Worm (Caenorhabditis elegans) whole organism, young adult: Measurements from ENCODE around the gene Y4C6B.2.
"Not testable (repeated sequence)": the region's sequence is repeated elsewhere in the genome, so short reads cannot be mapped to it uniquely, and the experiment has no call there.

Source experiments
- egl-18 ChIP-seq: fragments of 200-800 bp; sonication (Bioruptor generic); IDR thresholded peaks from 2 replicates; pipeline ENCODE4 v1.3.6; 2022; ENCODE audit warnings: missing genetic modification reagents, missing genetic modification characterization, missing compliant biosample characterization
- let-607 ChIP-seq, 2 experiments: fragments of 200-800 bp in 1 of 2; sonication (Bioruptor generic) in 1 of 2; sonication (generic microtip) in 1 of 2; optimal IDR thresholded peaks; 2 replicates each; lab custom pipeline; 2016 to 2018; ENCODE audit warnings: mild to moderate bottlenecking in 2 of 2, missing compliant biosample characterization in 2 of 2, missing genetic modification characterization in 2 of 2, moderate library complexity in 2 of 2, missing genotype in 1 of 2
- lin-26 ChIP-seq: fragments of 200-800 bp; sonication (Bioruptor generic); IDR thresholded peaks from 2 replicates; pipeline ENCODE4 v1.3.6; 2022; ENCODE audit warnings: missing genetic modification reagents, missing genetic modification characterization, missing compliant biosample characterization
- nfya-1 ChIP-seq: sonication (generic microtip); optimal IDR thresholded peaks from 2 replicates; lab custom pipeline; 2017; ENCODE audit warnings: antibody characterized with exemption, missing compliant biosample characterization, missing genetic modification characterization, borderline replicate concordance; ENCODE audit not compliant: insufficient read depth
- nhr-179 ChIP-seq: sonication (generic microtip); optimal IDR thresholded peaks from 2 replicates; lab custom pipeline; 2016; ENCODE audit warnings: mild to moderate bottlenecking, missing genetic modification characterization, missing compliant biosample characterization
- rpc-1 ChIP-seq, 2 experiments: fragments of 150-350 bp in 1 of 2; sonication (generic microtip) in 1 of 2; optimal IDR thresholded peaks; 2 replicates each; lab custom pipeline; 2014 to 2018; ENCODE audit warnings: missing biosample characterization in 1 of 2, missing genetic modification characterization in 1 of 2, missing genetic modification reagents in 1 of 2, missing genotype in 1 of 2

DNA sequence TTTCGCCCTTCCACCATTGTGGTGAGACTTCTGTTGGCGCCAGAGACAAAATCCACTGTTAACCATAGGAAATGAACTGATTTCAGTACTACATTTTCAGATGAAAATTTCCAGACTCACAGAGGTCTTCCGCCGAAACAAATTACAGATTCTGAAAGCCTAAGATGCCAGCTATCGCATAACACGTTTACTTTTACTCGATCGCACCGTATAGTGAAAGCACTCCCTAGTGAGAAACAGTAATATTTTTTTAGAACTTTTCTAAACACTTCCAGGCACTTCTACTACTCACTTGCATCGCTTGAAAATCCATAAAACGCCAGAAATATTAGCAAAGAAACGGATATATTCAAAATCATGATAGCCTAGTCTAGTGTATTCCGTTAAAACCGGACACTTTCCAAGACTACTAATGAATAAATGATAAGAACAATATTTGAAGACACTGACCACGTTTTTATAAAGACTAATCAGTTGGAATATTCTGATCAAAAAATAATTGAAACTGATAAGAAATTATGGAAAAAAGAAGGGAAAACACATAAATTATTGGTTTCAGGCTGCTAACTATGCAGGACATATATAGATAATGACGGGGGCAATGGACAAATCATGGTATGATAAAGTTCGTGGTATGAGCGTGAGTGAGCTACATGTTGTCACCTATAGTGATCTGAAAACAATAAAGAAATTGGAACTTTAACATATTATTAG lies 11.3 kb downstream of the Y4C6B.2 start, which contains the start of gene gba-4:
- TF ChIP-seq let-607 (tag; optimal IDR thresholded peaks at IDR 0.05; lab: Kevin White, UChicago); egl-18 (GFP tag; lab: Robert Waterston, UW); nfya-1; nhr-179 (tag; lab: Kevin White, UChicago); lin-26 (GFP tag; lab: Robert Waterston, UW); rpc-1 (optimal IDR thresholded peaks at IDR 0.05; lab: Kevin White, UChicago): not testable (repeated sequence)
- TF ChIP-seq rpc-1 (tag; optimal IDR thresholded peaks at IDR 0.05; lab: Kevin White, UChicago) = peak; percentile 42
